Fruit fly (Drosophila melanogaster) whole organism, wandering third instar larva: ENCODE data around the gene CG14721.

Source experiments
- Abd-B ChIP-seq: fragments of >200 bp; optimal IDR thresholded peaks from 2 replicates; lab custom pipeline; 2017; ENCODE audit warnings: missing biosample characterization, missing genetic modification characterization
- Dif ChIP-seq: fragments of 200-275, 200-300 bp; sonication (Bioruptor generic); optimal IDR thresholded peaks from 2 replicates; lab custom pipeline; 2018; ENCODE audit warnings: missing biosample characterization, missing genetic modification characterization; ENCODE audit not compliant: partially characterized antibody
- Hr83 ChIP-seq: fragments of 200-300 bp; sonication (Bioruptor generic); optimal IDR thresholded peaks from 2 replicates; lab custom pipeline; 2016; ENCODE audit warnings: missing biosample characterization, mild to moderate bottlenecking, missing genetic modification characterization, moderate library complexity; ENCODE audit not compliant: poor library complexity, severe bottlenecking
- OdsH ChIP-seq: fragments of 200-800 bp; sonication (Bioruptor generic); optimal IDR thresholded peaks from 2 replicates; lab custom pipeline; 2016; ENCODE audit warnings: missing biosample characterization, mild to moderate bottlenecking, missing genetic modification characterization
- Vsx2 ChIP-seq: fragments of 200-300, 225-300 bp; sonication (Bioruptor generic); optimal IDR thresholded peaks from 2 replicates; lab custom pipeline; 2018; ENCODE audit warnings: missing biosample characterization, missing genetic modification characterization; ENCODE audit not compliant: partially characterized antibody
- dsf ChIP-seq: sonication (Bioruptor generic); optimal IDR thresholded peaks from 2 replicates; lab custom pipeline; 2016; ENCODE audit warnings: missing biosample characterization, missing genetic modification characterization, borderline replicate concordance
- lola ChIP-seq: fragments of >200 bp; optimal IDR thresholded peaks from 2 replicates; lab custom pipeline; 2017; ENCODE audit warnings: missing biosample characterization, missing genetic modification characterization
- psq ChIP-seq: fragments of 200-800 bp; sonication (Bioruptor generic); optimal IDR thresholded peaks from 3 replicates; lab custom pipeline; 2017; ENCODE audit warnings: missing biosample characterization, mild to moderate bottlenecking, missing genetic modification characterization, moderate library complexity
- rgr ChIP-seq: fragments of 200-800 bp; sonication (Bioruptor generic); optimal IDR thresholded peaks from 3 replicates; lab custom pipeline; 2016; ENCODE audit warnings: missing biosample characterization, mild to moderate bottlenecking, missing genetic modification characterization
- sage ChIP-seq: fragments of 200-800 bp; sonication (Bioruptor generic); optimal IDR thresholded peaks from 2 replicates; lab custom pipeline; 2016; ENCODE audit warnings: missing biosample characterization, mild to moderate bottlenecking, missing genetic modification characterization
- sv ChIP-seq: fragments of 200-800 bp; sonication (Bioruptor generic); optimal IDR thresholded peaks from 3 replicates; lab custom pipeline; 2016; ENCODE audit warnings: missing biosample characterization, missing genetic modification characterization

DNA sequence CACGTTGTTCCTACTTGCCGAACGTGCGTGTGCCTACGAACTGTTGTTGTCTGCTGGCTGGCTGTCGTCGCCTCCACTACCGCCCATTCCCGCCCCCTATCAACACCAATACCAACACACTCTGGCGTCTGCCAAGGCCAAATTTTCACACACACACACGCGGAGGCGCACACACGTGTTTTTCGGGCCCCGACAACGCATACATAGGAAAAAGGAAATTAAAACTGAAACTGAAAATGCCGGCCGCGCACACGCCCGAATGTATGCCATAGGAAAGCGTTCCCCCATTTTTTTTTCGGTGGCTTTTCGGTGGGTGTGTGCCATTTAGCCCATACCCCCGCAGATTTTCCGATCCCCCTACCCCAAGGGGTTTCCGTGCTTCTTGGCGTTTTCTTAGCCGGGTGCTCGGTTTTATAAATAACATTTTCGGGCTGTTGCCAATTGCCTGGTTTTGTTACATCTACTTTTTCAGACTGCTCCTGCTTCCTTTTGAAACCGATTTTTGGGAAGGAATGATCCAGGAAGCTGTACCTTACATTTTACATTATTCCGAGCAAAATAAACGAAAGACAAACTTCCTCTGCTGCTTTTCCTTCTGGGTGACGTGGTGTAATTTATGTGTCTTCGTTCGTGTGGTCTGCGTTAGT, 37.1 kb downstream of the CG14721 start:
- no peak for TF ChIP-seq sage (GFP tag; lab: Kevin White, UChicago)
- no peak for TF ChIP-seq Abd-B (GFP tag; lab: Kevin White, UChicago)
- no peak for TF ChIP-seq lola (GFP tag; lab: Kevin White, UChicago)
- no peak for TF ChIP-seq dsf (GFP tag; lab: Kevin White, UChicago)
- no peak for TF ChIP-seq Hr83 (GFP tag; lab: Kevin White, UChicago)
- TF ChIP-seq sv (GFP tag; lab: Kevin White, UChicago) = no peak
- TF ChIP-seq Dif (GFP tag; lab: Kevin White, UChicago) = no peak
- no peak for TF ChIP-seq psq (GFP tag; lab: Kevin White, UChicago)
- TF ChIP-seq Vsx2 (GFP tag; lab: Kevin White, UChicago) = no peak
- no peak for TF ChIP-seq rgr (GFP tag; lab: Kevin White, UChicago)
- no peak for TF ChIP-seq OdsH (GFP tag; lab: Kevin White, UChicago)
